Fruit fly (Drosophila melanogaster): Measurements from ENCODE around the gene CG32486.

Gene CG32486

DNA sequence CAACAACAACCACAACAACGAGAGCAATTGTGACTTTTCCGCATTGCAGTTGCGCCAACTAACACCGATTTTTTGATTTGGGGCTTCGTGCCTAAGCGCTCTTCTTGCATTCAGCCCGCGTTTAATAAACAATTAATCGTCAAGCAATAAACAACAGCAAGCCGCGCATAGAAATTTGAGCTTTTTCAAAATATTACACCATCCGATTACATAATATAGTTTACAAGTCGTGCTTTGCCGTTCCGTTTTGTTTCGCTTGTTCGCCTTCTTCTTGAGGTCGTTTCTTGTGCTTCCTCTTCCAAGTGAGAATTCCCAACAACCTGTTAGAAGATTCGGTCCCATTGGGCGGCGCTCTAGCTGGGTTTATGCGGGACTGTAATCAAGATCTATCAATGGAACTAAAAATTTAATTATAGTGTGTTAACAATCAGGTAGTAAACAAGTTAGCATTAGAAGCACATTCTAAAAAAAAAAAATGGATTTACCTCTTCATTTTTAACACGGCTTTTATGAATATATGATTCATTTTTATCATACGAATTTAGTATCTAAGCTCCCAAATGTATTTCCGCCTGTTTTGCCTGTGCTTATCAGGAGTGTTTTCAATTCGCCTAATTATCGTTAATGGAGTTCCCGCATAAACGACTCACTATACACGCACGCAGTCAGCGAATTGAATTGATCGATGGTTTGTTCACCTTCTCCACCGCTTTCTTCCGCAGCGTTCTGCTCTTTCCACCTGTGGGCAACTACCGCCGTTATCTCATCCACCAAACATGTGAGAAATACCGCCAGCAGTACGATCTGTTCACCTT lies 34.7 kb downstream of the CG32486 start (continued):
- TF ChIP-seq sug (tag; optimal IDR thresholded peaks at IDR 0.05) (peak; percentile 85), dm (GFP tag; optimal IDR thresholded peaks at IDR 0.05) (peak; percentile 60), wdn (GFP tag; IDR thresholded peaks at IDR 0.05) (peak; percentile 61), trh (GFP tag; optimal IDR thresholded peaks at IDR 0.05) (peak; percentile 38), eve (GFP tag; optimal IDR thresholded peaks at IDR 0.05) (peak in 1 of 2 experiments; percentile 9), crol (GFP tag; IDR thresholded peaks at IDR 0.05) (no peak), fd3F (GFP tag; optimal IDR thresholded peaks at IDR 0.05) (peak; percentile 79), Fer2 (tag; optimal IDR thresholded peaks at IDR 0.05) (peak; percentile 68), Mrtf (GFP tag; IDR thresholded peaks at IDR 0.05) (0 out of 3 replicates have a peak, but pooled peaks have one; percentile 43), CG2129 (GFP tag; IDR thresholded peaks at IDR 0.05; ENCODE audit: partially characterized antibody) (no peak), CG11456 (GFP tag; IDR thresholded peaks at IDR 0.05) (peak; percentile 67; the same call in 1 of the 3 replicates), Optix (GFP tag; IDR thresholded peaks at IDR 0.05) (peak; percentile 46; the same call in 1 of the 3 replicates), CG2202 (tag; optimal IDR thresholded peaks at IDR 0.05) (peak; percentile 76), CG16815 (GFP tag; optimal IDR thresholded peaks at IDR 0.05) (peak; percentile 68), sob (GFP tag; IDR thresholded peaks at IDR 0.05) (peak; percentile 69; the same call in 1 of the 2 replicates), lola (GFP tag; optimal IDR thresholded peaks at IDR 0.05) (peak in 1 of 3 experiments; percentile 90), prd (optimal IDR thresholded peaks at IDR 0.05) (no peak), prd (GFP tag; IDR thresholded peaks at IDR 0.05) (peak; percentile 77), Dfd (GFP tag; optimal IDR thresholded peaks at IDR 0.05) (no peak), vvl (GFP tag; IDR thresholded peaks at IDR 0.05) (peak; percentile 67), CG6854 (GFP tag; optimal IDR thresholded peaks at IDR 0.05) (peak; percentile 87), CG3995 (GFP tag; optimal IDR thresholded peaks at IDR 0.05) (peak; percentile 58), Dip2 (GFP tag; IDR thresholded peaks at IDR 0.05) (no peak), Dref (GFP tag; IDR thresholded peaks at IDR 0.05) (no peak), Gsc (GFP tag; IDR thresholded peaks at IDR 0.05) (no peak), CG6654 (GFP tag; optimal IDR thresholded peaks at IDR 0.05) (peak; percentile 58), Stat92E (GFP tag; optimal IDR thresholded peaks at IDR 0.05) (peak in 1 of 3 experiments; percentile 62), CG6765 (GFP tag; optimal IDR thresholded peaks at IDR 0.05) (peak; percentile 85), CG16863 (GFP tag; optimal IDR thresholded peaks at IDR 0.05) (peak; percentile 62), az2 (GFP tag; optimal IDR thresholded peaks at IDR 0.05) (peak; percentile 67), lmd (GFP tag; IDR thresholded peaks at IDR 0.05) (peak; percentile 72), CG2678 (tag; optimal IDR thresholded peaks at IDR 0.05) (peak; percentile 94), chif (GFP tag; optimal IDR thresholded peaks at IDR 0.05) (peak; percentile 75 to 79), cwo (GFP tag; optimal IDR thresholded peaks at IDR 0.05) (peak; percentile 84), CG17612 (GFP tag; IDR thresholded peaks at IDR 0.05) (no peak), PHDP (tag; optimal IDR thresholded peaks at IDR 0.05) (peak; percentile 93), eyg (GFP tag; optimal IDR thresholded peaks at IDR 0.05) (peak; percentile 58), lilli (GFP tag; optimal IDR thresholded peaks at IDR 0.05) (peak; percentile 84), sim (GFP tag; IDR thresholded peaks at IDR 0.05) (peak; percentile 55), C15 (GFP tag; IDR thresholded peaks at IDR 0.05) (peak; percentile 71; the same call in 1 of the 3 replicates), Dbx (GFP tag; IDR thresholded peaks at IDR 0.05) (peak; percentile 72), CG1529 (GFP tag; optimal IDR thresholded peaks at IDR 0.05) (peak; percentile 78), CG11085 (GFP tag; IDR thresholded peaks at IDR 0.05) (no peak), CG7357 (GFP tag; IDR thresholded peaks at IDR 0.05) (0 out of 3 replicates have a peak, but pooled peaks have one; percentile 15), gsb-n (tag; optimal IDR thresholded peaks at IDR 0.05) (peak; percentile 84), grau (tag; optimal IDR thresholded peaks at IDR 0.05) (peak; percentile 90), CG11247 (GFP tag; IDR thresholded peaks at IDR 0.05) (peak; percentile 56; the same call in 1 of the 2 replicates), CG12744 (GFP tag; optimal IDR thresholded peaks at IDR 0.05) (peak; percentile 44), gcm2 (GFP tag; optimal IDR thresholded peaks at IDR 0.05) (no peak)

Measured in whole organism, embryonic.